Worm (Caenorhabditis elegans) whole organism, L1 larva: ENCODE results near the gene mex-6.

ENCODE experiments used
- ces-1 ChIP-seq: fragments of 150-350 bp; optimal IDR thresholded peaks from 2 replicates; lab custom pipeline; 2014; ENCODE audit warnings: missing biosample characterization, missing genetic modification reagents, missing genetic modification characterization
- dpl-1 ChIP-seq, 3 experiments: fragments of 150-350 bp in 2 of 3; sonication (generic microtip) in 1 of 3; optimal IDR thresholded peaks; 2 replicates each; lab custom pipeline; 2014 to 2017; ENCODE audit warnings: missing biosample characterization in 3 of 3, missing genetic modification characterization in 3 of 3, missing genetic modification reagents in 3 of 3
- efl-1 ChIP-seq, 4 experiments: fragments of 150-350 bp; optimal IDR thresholded peaks in 3 of 4; peaks in 1 of 4; 1 replicate in 1 of 4; 2 replicates in 3 of 4; lab custom pipeline; 2014; ENCODE audit warnings: missing biosample characterization in 2 of 4, missing genetic modification characterization in 2 of 4, missing genetic modification reagents in 2 of 4
- egl-27 ChIP-seq, 2 experiments: fragments of 150-350 bp in 1 of 2; sonication (generic microtip); optimal IDR thresholded peaks; 3 replicates each; lab custom pipeline; 2017 to 2018; ENCODE audit warnings: missing biosample characterization in 2 of 2, missing genetic modification characterization in 2 of 2, missing genetic modification reagents in 2 of 2
- lin-14 ChIP-seq: fragments of 200-800 bp; sonication (Bioruptor generic); optimal IDR thresholded peaks from 2 replicates; lab custom pipeline; 2018; ENCODE audit warnings: mild to moderate bottlenecking, missing genetic modification characterization, moderate library complexity, missing compliant biosample characterization
- mdl-1 ChIP-seq, 2 experiments: fragments of 150-350 bp; optimal IDR thresholded peaks; 2 replicates each; lab custom pipeline; 2014 to 2017; ENCODE audit warnings: missing biosample characterization in 2 of 2, missing genetic modification characterization in 2 of 2, inconsistent platforms in 1 of 2
- nhr-11 ChIP-seq: fragments of 150-350 bp; optimal IDR thresholded peaks from 2 replicates; lab custom pipeline; 2014; ENCODE audit warnings: missing biosample characterization, missing genetic modification characterization
- nhr-85 ChIP-seq: sonication (generic microtip); peaks from one replicate; lab custom pipeline; 2016; ENCODE audit warnings: missing genetic modification characterization, inconsistent platforms, missing compliant biosample characterization
- pqm-1 ChIP-seq: sonication (generic microtip); optimal IDR thresholded peaks from 3 replicates; lab custom pipeline; 2017; ENCODE audit warnings: missing biosample characterization, missing genetic modification characterization
- skn-1 ChIP-seq: fragments of 150-350 bp; optimal IDR thresholded peaks from 2 replicates; lab custom pipeline; 2014; ENCODE audit warnings: missing biosample characterization, missing genetic modification characterization
- snpc-4 ChIP-seq: fragments of 150-350 bp; optimal IDR thresholded peaks from 2 replicates; lab custom pipeline; 2014; ENCODE audit warnings: missing biosample characterization, missing genetic modification characterization
- sox-4 ChIP-seq: sonication (generic microtip); optimal IDR thresholded peaks from 2 replicates; lab custom pipeline; 2016; ENCODE audit warnings: missing genetic modification characterization, missing compliant biosample characterization
- tbx-2 ChIP-seq: sonication (generic microtip); optimal IDR thresholded peaks from 2 replicates; lab custom pipeline; 2016; ENCODE audit warnings: missing genetic modification characterization, missing compliant biosample characterization

DNA sequence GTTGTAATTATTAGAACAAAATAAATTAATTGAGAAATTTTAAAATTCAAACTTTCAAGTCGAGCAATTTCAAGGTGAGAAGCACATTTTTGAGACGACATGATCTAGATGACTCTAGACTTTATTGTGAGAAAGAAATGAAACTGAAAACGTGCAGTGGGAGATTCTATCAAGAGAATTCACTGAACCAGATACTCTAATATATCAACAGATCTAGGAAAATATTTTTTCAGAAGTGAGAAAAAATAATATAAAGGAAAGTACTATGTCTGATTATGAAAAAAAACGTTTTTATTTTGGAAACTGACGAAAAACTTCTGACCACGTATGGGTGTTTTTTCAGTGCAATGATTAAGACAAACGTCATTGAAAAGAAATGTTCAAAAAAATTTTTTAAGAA is 16.7 kb downstream of the mex-6 start, which contains the start of gene sra-3:
- TF ChIP-seq egl-27 (tag; optimal IDR thresholded peaks at IDR 0.05; lab: Kevin White, UChicago) (no peak), efl-1 (optimal IDR thresholded peaks at IDR 0.05; lab: Kevin White, UChicago) (no peak), efl-1 (GFP tag; optimal IDR thresholded peaks at IDR 0.05 in 1 of 2; lab: Kevin White, UChicago) (no peak), nhr-11 (tag; lab: Kevin White, UChicago) (no peak), tbx-2 (tag; lab: Kevin White, UChicago) (no peak), pqm-1 (no peak), dpl-1 (GFP tag; optimal IDR thresholded peaks at IDR 0.05; lab: Kevin White, UChicago) (no peak), mdl-1 (tag; optimal IDR thresholded peaks at IDR 0.05; lab: Kevin White, UChicago) (no peak), lin-14 (GFP tag; lab: Kevin White, UChicago) (no peak), snpc-4 (no peak), sox-4 (no peak), ces-1 (GFP tag; lab: Kevin White, UChicago) (no peak), nhr-85 (tag; lab: Kevin White, UChicago) (no peak), skn-1 (tag; lab: Kevin White, UChicago) (no peak)
